Worm (Caenorhabditis elegans): Measurements from ENCODE around the gene B0252.1.

The B0252.1 gene

ce11 chrII:6898017-6898779, 21.3 kb upstream of the B0252.1 start, which contains the start of gene hrpl-1 (continued):
- TF ChIP-seq xnd-1 (tag; optimal IDR thresholded peaks at IDR 0.05): no peak
- TF ChIP-seq tlf-1 (GFP tag; optimal IDR thresholded peaks at IDR 0.05): no peak
- no peak for TF ChIP-seq ztf-6 (GFP tag; IDR thresholded peaks at IDR 0.05)
- 0 out of 2 replicates have a peak, but pooled peaks have one; percentile 48 for TF ChIP-seq attf-3 (GFP tag; conservative IDR thresholded peaks at IDR 0.05)
- TF ChIP-seq zim-3 (tag; optimal IDR thresholded peaks at IDR 0.05): no peak
- peak; percentile 29; the same call in 1 of the 2 replicates for TF ChIP-seq hmg-1.2 (GFP tag; IDR thresholded peaks at IDR 0.05)
- TF ChIP-seq sdz-38 (tag; optimal IDR thresholded peaks at IDR 0.05): no peak
- peak; percentile 57 for TF ChIP-seq rpc-1 (optimal IDR thresholded peaks at IDR 0.05)
- peak; percentile 76 for TF ChIP-seq rpc-1 (tag; optimal IDR thresholded peaks at IDR 0.05)
- no peak for TF ChIP-seq dox-1 (GFP tag; IDR thresholded peaks at IDR 0.05)
- no peak for TF ChIP-seq let-526 (GFP tag; IDR thresholded peaks at IDR 0.05)
- TF ChIP-seq somi-1 (GFP tag; optimal IDR thresholded peaks at IDR 0.05): peak; percentile 45
- no peak for TF ChIP-seq lin-40 (tag; optimal IDR thresholded peaks at IDR 0.05)
- no peak for TF ChIP-seq let-607 (tag; optimal IDR thresholded peaks at IDR 0.05)
- no peak for TF ChIP-seq dpl-1 (GFP tag; optimal IDR thresholded peaks at IDR 0.05)
- no peak for TF ChIP-seq sptf-2 (GFP tag; optimal IDR thresholded peaks at IDR 0.05)
- no peak for TF ChIP-seq Y56A3A.18 (GFP tag; IDR thresholded peaks at IDR 0.05)
- no peak for TF ChIP-seq B0336.3 (GFP tag; IDR thresholded peaks at IDR 0.05)
- no peak for TF ChIP-seq ceh-58 (GFP tag; IDR thresholded peaks at IDR 0.05)
- TF ChIP-seq C06A6.2 (GFP tag; conservative IDR thresholded peaks at IDR 0.05): no peak
- TF ChIP-seq madf-8 (GFP tag; conservative IDR thresholded peaks at IDR 0.05): no peak
- TF ChIP-seq F33H1.4 (GFP tag; IDR thresholded peaks at IDR 0.05): no peak
- no peak for TF ChIP-seq ets-4 (GFP tag; optimal IDR thresholded peaks at IDR 0.05)
- peak; percentile 31 for TF ChIP-seq hrde-1 (tag; optimal IDR thresholded peaks at IDR 0.05; ENCODE audit: borderline replicate concordance)
- no peak for TF ChIP-seq ztf-3 (GFP tag; optimal IDR thresholded peaks at IDR 0.05)
- TF ChIP-seq hmg-20 (GFP tag; IDR thresholded peaks at IDR 0.05): no peak
- TF ChIP-seq B0261.1 (tag; optimal IDR thresholded peaks at IDR 0.05): peak; percentile 73
- TF ChIP-seq mel-28 (tag; optimal IDR thresholded peaks at IDR 0.05; ENCODE audit: borderline replicate concordance): no peak
- TF ChIP-seq ceh-79 (tag; optimal IDR thresholded peaks at IDR 0.05): no peak
- peak; percentile 74 for TF ChIP-seq die-1 (tag; optimal IDR thresholded peaks at IDR 0.05)
- no peak for TF ChIP-seq madf-3 (GFP tag; IDR thresholded peaks at IDR 0.05)
- TF ChIP-seq F49E8.2 (tag; optimal IDR thresholded peaks at IDR 0.05; ENCODE audit: insufficient read depth): no peak
- TF ChIP-seq bed-1 (GFP tag; IDR thresholded peaks at IDR 0.05): no peak
- no peak for TF ChIP-seq pha-4 (tag; optimal IDR thresholded peaks at IDR 0.05)
- TF ChIP-seq F55B11.4 (tag; optimal IDR thresholded peaks at IDR 0.05; ENCODE audit: borderline replicate concordance, insufficient read depth): no peak
- TF ChIP-seq ceh-91 (GFP tag; IDR thresholded peaks at IDR 0.05): no peak
- no peak for TF ChIP-seq ama-1 (optimal IDR thresholded peaks at IDR 0.05)
- no peak for TF ChIP-seq ama-1 (GFP tag; optimal IDR thresholded peaks at IDR 0.05)

- TF ChIP-seq gei-17 (GFP tag; optimal IDR thresholded peaks at IDR 0.05) (no peak), lin-54 (GFP tag; optimal IDR thresholded peaks at IDR 0.05) (no peak)
Observed at ce11 chrII:6900708-6901107, 18.8 kb upstream of the B0252.1 start.
